Fruit fly (Drosophila melanogaster): ENCODE data around the gene CG6845.

The CG6845 gene

dm6 chr3L:152489-152888, 6.3 kb downstream of the CG6845 start, which contains the start of the genes Dic61B and p130CAS:
TSS of gene Dic61B (minus strand) at chr3L:152589.
TSS of gene p130CAS (plus strand) at chr3L:152884.
- TF ChIP-seq slp2 (GFP tag; optimal IDR thresholded peaks at IDR 0.05) (no peak), CG32772 (GFP tag; IDR thresholded peaks at IDR 0.05) (no peak), exex (tag; optimal IDR thresholded peaks at IDR 0.05) (no peak), chm (GFP tag; IDR thresholded peaks at IDR 0.05) (no peak), CG18764 (GFP tag; optimal IDR thresholded peaks at IDR 0.05) (no peak), Ravus (GFP tag; IDR thresholded peaks at IDR 0.05) (no peak), CG15601 (tag; optimal IDR thresholded peaks at IDR 0.05) (no peak), CG12659 (GFP tag; optimal IDR thresholded peaks at IDR 0.05) (no peak), CG12299 (tag; optimal IDR thresholded peaks at IDR 0.05) (no peak), crol (GFP tag; IDR thresholded peaks at IDR 0.05) (no peak), dan (GFP tag; IDR thresholded peaks at IDR 0.05) (no peak), jing (GFP tag; optimal IDR thresholded peaks at IDR 0.05) (no peak), wdn (GFP tag; IDR thresholded peaks at IDR 0.05) (no peak), Deaf1 (tag; optimal IDR thresholded peaks at IDR 0.05) (peak; percentile 45), Fer1 (GFP tag; optimal IDR thresholded peaks at IDR 0.05) (no peak), CG31441 (GFP tag; IDR thresholded peaks at IDR 0.05) (no peak), CG30431 (GFP tag; optimal IDR thresholded peaks at IDR 0.05) (no peak), Trl (optimal IDR thresholded peaks at IDR 0.05) (peak; percentile 14 to 19), Trl (GFP tag; optimal IDR thresholded peaks at IDR 0.05) (no peak), Bgb (GFP tag; IDR thresholded peaks at IDR 0.05; ENCODE audit: partially characterized antibody) (no peak), ewg (GFP tag; optimal IDR thresholded peaks at IDR 0.05) (peak; percentile 67), CG3995 (GFP tag; optimal IDR thresholded peaks at IDR 0.05) (no peak), Ada2b (GFP tag; IDR thresholded peaks at IDR 0.05) (no peak), bsh (GFP tag; optimal IDR thresholded peaks at IDR 0.05) (no peak), nerfin-2 (GFP tag; IDR thresholded peaks at IDR 0.05; ENCODE audit: partially characterized antibody) (no peak)

DNA sequence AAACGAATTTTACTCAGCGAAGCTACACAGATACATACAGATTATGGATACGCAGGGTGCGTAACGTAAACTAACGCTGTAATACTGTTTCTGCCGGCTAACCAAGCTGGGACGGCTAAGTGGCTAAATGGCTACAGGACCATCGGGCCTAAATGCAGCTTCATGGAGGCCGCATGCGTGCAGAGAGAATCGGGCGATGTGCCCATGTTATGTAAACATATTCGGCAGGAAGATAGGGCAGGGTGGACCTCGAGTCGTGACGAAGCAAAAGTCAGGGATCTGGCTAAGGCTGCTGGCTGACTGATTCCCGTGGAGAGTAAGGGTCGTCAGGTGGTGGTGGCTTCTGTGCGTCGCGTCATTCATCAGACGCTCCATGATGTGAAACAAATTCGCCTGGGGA, 7.4 kb downstream of the CG6845 start:
- TF ChIP-seq CG32767 (GFP tag; IDR thresholded peaks at IDR 0.05) (peak; percentile 42), Trl (optimal IDR thresholded peaks at IDR 0.05) (peak in 1 of 2 experiments; percentile 7), Trl (GFP tag; optimal IDR thresholded peaks at IDR 0.05) (no peak), CG8290 (GFP tag; optimal IDR thresholded peaks at IDR 0.05) (no peak), CG8290 (tag; optimal IDR thresholded peaks at IDR 0.05) (peak in 1 of 2 experiments; percentile 32), CG18599 (GFP tag; optimal IDR thresholded peaks at IDR 0.05) (peak; percentile 29), CG10959 (GFP tag; IDR thresholded peaks at IDR 0.05) (no peak), seq (GFP tag; IDR thresholded peaks at IDR 0.05) (0 out of 2 replicates have a peak, but pooled peaks have one; percentile 47), Sox100B (GFP tag; optimal IDR thresholded peaks at IDR 0.05) (no peak), CG6689 (GFP tag; IDR thresholded peaks at IDR 0.05) (no peak), CG31388 (GFP tag; optimal IDR thresholded peaks at IDR 0.05) (no peak), Hsf (GFP tag; optimal IDR thresholded peaks at IDR 0.05) (no peak), Med (GFP tag) (peak; percentile 67), Kr (GFP tag; optimal IDR thresholded peaks at IDR 0.05) (no peak), CG8388 (GFP tag; optimal IDR thresholded peaks at IDR 0.05) (no peak), CG9437 (GFP tag; optimal IDR thresholded peaks at IDR 0.05) (peak; percentile 43), CG11560 (tag; IDR thresholded peaks at IDR 0.05) (no peak), chinmo (GFP tag; IDR thresholded peaks at IDR 0.05; ENCODE audit: partially characterized antibody) (0 out of 4 replicates have a peak, but pooled peaks have one; percentile 35), CG7357 (GFP tag; IDR thresholded peaks at IDR 0.05) (no peak), CG13123 (GFP tag; optimal IDR thresholded peaks at IDR 0.05) (no peak), grau (tag; optimal IDR thresholded peaks at IDR 0.05) (no peak), CG11504 (tag; optimal IDR thresholded peaks at IDR 0.05) (no peak), ewg (GFP tag; optimal IDR thresholded peaks at IDR 0.05) (peak; percentile 71), Hr51 (GFP tag; optimal IDR thresholded peaks at IDR 0.05) (peak in 1 of 2 experiments; percentile 68), Deaf1 (tag; optimal IDR thresholded peaks at IDR 0.05) (peak; percentile 46), CG13894 (tag; optimal IDR thresholded peaks at IDR 0.05) (peak; percentile 91), Pdp1 (GFP tag; optimal IDR thresholded peaks at IDR 0.05) (peak in 1 of 2 experiments; percentile 62), CG15696 (tag; optimal IDR thresholded peaks at IDR 0.05) (no peak), CG15514 (GFP tag; optimal IDR thresholded peaks at IDR 0.05) (peak; percentile 6), abd-A (tag; optimal IDR thresholded peaks at IDR 0.05) (peak; percentile 37)

Measured in whole organism, embryonic.